Worm (Caenorhabditis elegans) whole organism, L4/young adult: ENCODE measurements around the gene col-83.

Experiments
- W03F9.2 ChIP-seq: fragments of 150-350 bp; optimal IDR thresholded peaks from 2 replicates; lab custom pipeline; 2014; ENCODE audit warnings: missing biosample characterization, missing genetic modification characterization
- dao-5 ChIP-seq: sonication (generic microtip); optimal IDR thresholded peaks from 2 replicates; lab custom pipeline; 2016; ENCODE audit warnings: missing genotype, missing genetic modification characterization, moderate library complexity, missing compliant biosample characterization
- him-1 ChIP-seq: sonication (generic microtip); optimal IDR thresholded peaks from 2 replicates; lab custom pipeline; 2016; ENCODE audit warnings: missing genotype, missing genetic modification reagents, missing genetic modification characterization, missing compliant biosample characterization

DNA sequence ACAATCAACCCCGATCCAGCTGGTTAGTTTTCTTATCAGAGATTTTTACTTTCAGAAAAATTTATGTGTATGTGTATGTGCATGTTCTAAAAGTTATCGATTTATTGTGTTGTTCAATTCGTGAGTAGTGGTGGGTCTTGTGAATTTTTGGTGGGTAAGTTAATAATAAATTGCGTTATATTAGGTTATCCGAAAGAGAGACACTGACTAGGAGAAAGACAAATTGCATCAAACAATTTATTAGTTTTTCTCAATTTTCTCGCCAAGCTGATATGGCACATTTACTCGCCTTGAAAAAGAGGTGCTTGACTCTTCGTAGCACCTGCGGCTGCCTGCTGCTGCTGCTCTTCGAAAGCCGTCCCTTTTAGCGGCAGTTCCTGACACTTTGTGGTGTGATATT lies 46.7 kb downstream of the col-83 start:
- TF ChIP-seq W03F9.2 (tag; lab: Kevin White, UChicago): no peak
- TF ChIP-seq dao-5 (tag; lab: Kevin White, UChicago): no peak
- TF ChIP-seq him-1 (tag; lab: Kevin White, UChicago): no peak
